Worm (Caenorhabditis elegans): ENCODE measurements around the gene srh-268.

DNA sequence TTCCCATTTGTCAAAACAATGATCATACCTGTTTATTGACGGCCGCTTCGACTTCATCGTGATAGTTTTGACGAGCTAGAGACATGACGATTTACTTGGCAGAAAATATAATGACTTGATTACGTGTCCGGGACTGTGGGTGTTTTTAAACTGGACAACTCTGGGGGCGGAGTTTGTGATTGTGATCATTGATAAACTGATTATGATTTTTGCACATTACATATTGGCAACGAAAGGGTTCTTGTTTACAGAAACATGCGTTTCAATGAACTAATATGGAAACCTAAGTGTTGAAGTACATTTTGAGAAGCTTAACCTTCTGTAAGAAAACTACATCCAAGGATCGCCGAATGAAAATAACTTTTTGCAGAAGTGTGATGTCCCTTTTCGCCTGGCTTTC lies 8.4 kb downstream of the srh-268 start, which contains the start of gene ftn-1:
- TF ChIP-seq W03F9.2 (tag; optimal IDR thresholded peaks at IDR 0.05) = no peak
- no peak for TF ChIP-seq him-1 (tag; optimal IDR thresholded peaks at IDR 0.05)
- TF ChIP-seq dao-5 (tag; optimal IDR thresholded peaks at IDR 0.05) = no peak

Measured in whole organism, L4/young adult.